Fruit fly (Drosophila melanogaster): ENCODE results near the gene S.

S gene

DNA sequence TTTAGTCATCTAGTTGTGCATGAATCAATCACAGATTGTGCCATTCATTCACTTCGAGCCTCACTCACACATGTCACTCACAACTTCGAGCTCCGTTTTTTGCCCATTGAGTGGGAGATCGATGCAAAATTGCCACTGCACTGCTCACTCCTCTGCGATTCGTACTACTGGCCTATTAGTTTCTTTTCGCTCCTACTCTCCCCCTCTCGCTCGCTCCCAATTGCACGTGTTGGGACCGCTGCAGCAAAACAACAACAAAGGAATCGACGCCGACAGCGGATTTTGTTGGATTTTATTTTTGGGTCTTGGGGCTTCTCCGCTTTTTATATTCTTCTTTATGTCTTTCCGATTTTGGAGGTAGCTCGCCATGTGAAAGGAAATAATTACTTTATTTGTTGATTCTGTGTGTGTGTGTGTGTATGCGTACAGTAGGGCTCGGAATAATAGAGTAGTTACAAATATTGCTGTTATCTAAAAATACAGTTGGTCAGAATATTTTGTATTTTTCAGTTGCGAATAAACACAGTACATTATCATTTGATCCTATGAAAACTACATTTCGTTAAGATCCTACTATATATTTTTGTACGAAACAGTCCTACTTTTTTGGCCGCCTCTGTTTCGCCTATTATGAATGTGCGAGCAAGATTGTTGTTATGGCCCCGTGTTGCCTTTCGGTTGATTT lies 3.3 kb downstream of the S start (continued):
- no peak for TF ChIP-seq HLH4C (GFP tag; IDR thresholded peaks at IDR 0.05; ENCODE audit: partially characterized antibody)
- TF ChIP-seq bsh (GFP tag; optimal IDR thresholded peaks at IDR 0.05): peak in 1 of 2 experiments; percentile 93
- peak; percentile 46 for TF ChIP-seq CG8281 (tag; optimal IDR thresholded peaks at IDR 0.05)
- TF ChIP-seq Trl (optimal IDR thresholded peaks at IDR 0.05): no peak
- TF ChIP-seq Trl (GFP tag; optimal IDR thresholded peaks at IDR 0.05): peak; percentile 71
- TF ChIP-seq Atf-2 (GFP tag; optimal IDR thresholded peaks at IDR 0.05): peak; percentile 62
- peak; percentile 76 for TF ChIP-seq fd64A (GFP tag; optimal IDR thresholded peaks at IDR 0.05)
- TF ChIP-seq NfI (GFP tag; optimal IDR thresholded peaks at IDR 0.05): peak; percentile 68
- no peak for TF ChIP-seq sc (optimal IDR thresholded peaks at IDR 0.05)
- peak; percentile 76 for TF ChIP-seq sc (GFP tag; optimal IDR thresholded peaks at IDR 0.05)
- TF ChIP-seq psq (GFP tag; optimal IDR thresholded peaks at IDR 0.05): peak; percentile 53
- 0 out of 2 replicates have a peak, but pooled peaks have one; percentile 51 for TF ChIP-seq CG16779 (GFP tag; IDR thresholded peaks at IDR 0.05)
- TF ChIP-seq jumu (GFP tag; optimal IDR thresholded peaks at IDR 0.05): peak; percentile 65
- TF ChIP-seq Kr (GFP tag; optimal IDR thresholded peaks at IDR 0.05): no peak
- TF ChIP-seq her (GFP tag; optimal IDR thresholded peaks at IDR 0.05): peak; percentile 66
- TF ChIP-seq CG9215 (GFP tag; IDR thresholded peaks at IDR 0.05): peak; percentile 53
- TF ChIP-seq CG33213 (GFP tag; optimal IDR thresholded peaks at IDR 0.05): peak; percentile 42
- peak; percentile 66 to 79 for TF ChIP-seq Pdp1 (GFP tag; optimal IDR thresholded peaks at IDR 0.05)
- peak; percentile 51; the same call in 1 of the 2 replicates for TF ChIP-seq sens-2 (GFP tag; IDR thresholded peaks at IDR 0.05)
- peak; percentile 83 for TF ChIP-seq chm (GFP tag; IDR thresholded peaks at IDR 0.05)
- peak; percentile 31 for TF ChIP-seq CG10274 (GFP tag; optimal IDR thresholded peaks at IDR 0.05)
- peak; percentile 60; the same call in 1 of the 3 replicates for TF ChIP-seq Mrtf (GFP tag; IDR thresholded peaks at IDR 0.05)
- TF ChIP-seq mirr (GFP tag; optimal IDR thresholded peaks at IDR 0.05): no peak
- TF ChIP-seq CG17568 (GFP tag; optimal IDR thresholded peaks at IDR 0.05): peak; percentile 70
- TF ChIP-seq ERR (GFP tag; optimal IDR thresholded peaks at IDR 0.05): no peak
- TF ChIP-seq ftz-f1 (GFP tag; optimal IDR thresholded peaks at IDR 0.05): no peak
- peak; percentile 48 for TF ChIP-seq Myb (GFP tag; optimal IDR thresholded peaks at IDR 0.05)
- TF ChIP-seq bigmax (GFP tag; optimal IDR thresholded peaks at IDR 0.05): no peak
- TF ChIP-seq pros (GFP tag; optimal IDR thresholded peaks at IDR 0.05): no peak
- peak; percentile 17 for TF ChIP-seq CTCF (GFP tag; optimal IDR thresholded peaks at IDR 0.05)
- TF ChIP-seq Adf1 (GFP tag; IDR thresholded peaks at IDR 0.05): no peak
- no peak for TF ChIP-seq crol (GFP tag; IDR thresholded peaks at IDR 0.05)
- no peak for TF ChIP-seq CG10321 (GFP tag; IDR thresholded peaks at IDR 0.05)
- TF ChIP-seq Scr (GFP tag; IDR thresholded peaks at IDR 0.05; ENCODE audit: partially characterized antibody): no peak
- TF ChIP-seq CG15514 (GFP tag; optimal IDR thresholded peaks at IDR 0.05): peak; percentile 21
- peak; percentile 42 for TF ChIP-seq Jarid2 (GFP tag; optimal IDR thresholded peaks at IDR 0.05)
- TF ChIP-seq CG17912 (GFP tag; optimal IDR thresholded peaks at IDR 0.05): no peak
- TF ChIP-seq Sox100B (GFP tag; optimal IDR thresholded peaks at IDR 0.05): peak; percentile 79
- peak; percentile 63 for TF ChIP-seq CG4730 (GFP tag; IDR thresholded peaks at IDR 0.05)
- TF ChIP-seq zf30C (GFP tag; optimal IDR thresholded peaks at IDR 0.05): no peak
- no peak for TF ChIP-seq knrl (GFP tag; IDR thresholded peaks at IDR 0.05; ENCODE audit: partially characterized antibody)
- peak in 1 of 3 experiments; percentile 70 for TF ChIP-seq Stat92E (GFP tag; optimal IDR thresholded peaks at IDR 0.05)
- peak; percentile 82 for TF ChIP-seq dysf (GFP tag; IDR thresholded peaks at IDR 0.05)
- TF ChIP-seq pzg (GFP tag; optimal IDR thresholded peaks at IDR 0.05): no peak
- peak; percentile 71 for TF ChIP-seq Hr3 (GFP tag; optimal IDR thresholded peaks at IDR 0.05)
- TF ChIP-seq run (tag; optimal IDR thresholded peaks at IDR 0.05): peak; percentile 75
- no peak for TF ChIP-seq amos (GFP tag; IDR thresholded peaks at IDR 0.05; ENCODE audit: partially characterized antibody)
- 0 out of 3 replicates have a peak, but pooled peaks have one; percentile 35 for TF ChIP-seq Optix (GFP tag; IDR thresholded peaks at IDR 0.05)
- TF ChIP-seq zen2 (GFP tag; IDR thresholded peaks at IDR 0.05; ENCODE audit: partially characterized antibody): no peak
- TF ChIP-seq CG8944 (GFP tag; optimal IDR thresholded peaks at IDR 0.05): peak; percentile 36
